Fruit fly (Drosophila melanogaster) whole organism, embryonic: ENCODE results near the gene Cpr65Az.
A peak's percentile ranks its signal among the peaks of the same experiment; 100 is the strongest.

Source experiments
- Adf1 ChIP-seq: fragments of 200-800 bp; sonication (Bioruptor generic); IDR thresholded peaks from 2 replicates; pipeline ENCODE4 v1.3.6; 2022; ENCODE audit warnings: missing biosample characterization, missing genetic modification characterization
- Bgb ChIP-seq: fragments of 200-800 bp; sonication (Bioruptor generic); IDR thresholded peaks from 2 replicates; pipeline ENCODE4 v1.3.6; 2022; ENCODE audit warnings: missing biosample characterization, missing genetic modification characterization; ENCODE audit not compliant: partially characterized antibody
- CG1024 ChIP-seq: fragments of 200-800 bp; sonication (Bioruptor generic); IDR thresholded peaks from 2 replicates; pipeline ENCODE4 v1.3.6; 2022; ENCODE audit warnings: missing biosample characterization, missing genetic modification characterization
- CG10431 ChIP-seq: fragments of 200-800 bp; sonication (Bioruptor generic); optimal IDR thresholded peaks from 3 replicates; lab custom pipeline; 2018; ENCODE audit warnings: missing biosample characterization, mild to moderate bottlenecking, missing genetic modification characterization
- CG11093 ChIP-seq: fragments of 200-800 bp; sonication (Bioruptor generic); IDR thresholded peaks from 3 replicates; pipeline ENCODE4 v1.3.6; 2022; ENCODE audit warnings: missing biosample characterization, missing genetic modification characterization
- CG11247 ChIP-seq: fragments of 200-800 bp; sonication (Bioruptor generic); IDR thresholded peaks from 2 replicates; pipeline ENCODE4 v1.3.6; 2022; ENCODE audit warnings: missing biosample characterization, missing genetic modification characterization
- CG11398 ChIP-seq: fragments of 200-800 bp; sonication (Bioruptor generic); optimal IDR thresholded peaks from 2 replicates; lab custom pipeline; 2016; ENCODE audit warnings: missing biosample characterization, missing genetic modification characterization
- CG11456 ChIP-seq: fragments of 200-800 bp; sonication (Bioruptor generic); IDR thresholded peaks from 3 replicates; pipeline ENCODE4 v1.3.6; 2022; ENCODE audit warnings: missing biosample characterization, missing genetic modification characterization
- CG11723 ChIP-seq: fragments of 200-800 bp; sonication (Bioruptor generic); optimal IDR thresholded peaks from 2 replicates; lab custom pipeline; 2017; ENCODE audit warnings: missing biosample characterization, mild to moderate bottlenecking, missing genetic modification characterization
- CG12299 ChIP-seq: fragments of 200-800 bp; sonication (Bioruptor generic); optimal IDR thresholded peaks from 2 replicates; lab custom pipeline; 2018; ENCODE audit warnings: missing biosample characterization, mild to moderate bottlenecking, missing genetic modification characterization
- CG13624 ChIP-seq: fragments of 200-800 bp; sonication (Bioruptor generic); optimal IDR thresholded peaks from 2 replicates; lab custom pipeline; 2016; ENCODE audit warnings: missing biosample characterization, missing genetic modification characterization
- CG13775 ChIP-seq: fragments of 200-800 bp; sonication (Bioruptor generic); optimal IDR thresholded peaks from 3 replicates; lab custom pipeline; 2017; ENCODE audit warnings: missing biosample characterization, mild to moderate bottlenecking, missing genetic modification characterization
- CG15601 ChIP-seq: fragments of 200-800 bp; sonication (Bioruptor generic); optimal IDR thresholded peaks from 3 replicates; lab custom pipeline; 2019; ENCODE audit warnings: missing biosample characterization, mild to moderate bottlenecking, missing genetic modification characterization, moderate library complexity
- CG16813 ChIP-seq: fragments of 200-800 bp; sonication (Bioruptor generic); IDR thresholded peaks from 3 replicates; pipeline ENCODE4 v1.3.6; 2022; ENCODE audit warnings: missing biosample characterization, missing genetic modification characterization; ENCODE audit not compliant: partially characterized antibody
- CG2120 ChIP-seq: fragments of 200-800 bp; sonication (Bioruptor generic); optimal IDR thresholded peaks from 3 replicates; lab custom pipeline; 2016; ENCODE audit warnings: missing biosample characterization, missing genetic modification characterization
- CG30403 ChIP-seq: fragments of 200-800 bp; sonication (Bioruptor generic); optimal IDR thresholded peaks from 3 replicates; lab custom pipeline; 2016; ENCODE audit warnings: missing biosample characterization, missing genetic modification characterization
- CG3065 ChIP-seq: fragments of 200-800 bp; sonication (Bioruptor generic); optimal IDR thresholded peaks from 2 replicates; lab custom pipeline; 2016; ENCODE audit warnings: missing biosample characterization, missing genetic modification characterization
- CG31365 ChIP-seq: fragments of 200-800 bp; sonication (Bioruptor generic); optimal IDR thresholded peaks from 2 replicates; lab custom pipeline; 2018; ENCODE audit warnings: missing biosample characterization, mild to moderate bottlenecking, missing genetic modification characterization
- CG32767 ChIP-seq: fragments of 200-800 bp; sonication (Bioruptor generic); IDR thresholded peaks from 2 replicates; pipeline ENCODE4 v1.3.6; 2022; ENCODE audit warnings: missing biosample characterization, missing genetic modification characterization
- CG33213 ChIP-seq: fragments of 200-800 bp; sonication (Bioruptor generic); optimal IDR thresholded peaks from 3 replicates; lab custom pipeline; 2016; ENCODE audit warnings: missing biosample characterization, missing genetic modification characterization
- CG34224 ChIP-seq: fragments of 200-800 bp; sonication (Bioruptor generic); IDR thresholded peaks from 3 replicates; pipeline ENCODE4 v1.3.6; 2022; ENCODE audit warnings: missing biosample characterization, missing genetic modification characterization; ENCODE audit not compliant: partially characterized antibody
- CG3847 ChIP-seq: fragments of 200-800 bp; sonication (Bioruptor generic); IDR thresholded peaks from 2 replicates; pipeline ENCODE4 v1.3.6; 2022; ENCODE audit warnings: missing biosample characterization, missing genetic modification characterization
- CG4424 ChIP-seq: fragments of 200-800 bp; sonication (Bioruptor generic); optimal IDR thresholded peaks from 3 replicates; lab custom pipeline; 2016; ENCODE audit warnings: missing biosample characterization, missing genetic modification characterization
- CG9727 ChIP-seq: fragments of 200-800 bp; sonication (Bioruptor generic); optimal IDR thresholded peaks from 3 replicates; lab custom pipeline; 2017; ENCODE audit warnings: missing biosample characterization, mild to moderate bottlenecking, missing genetic modification characterization
- CG9876 ChIP-seq: fragments of 200-800 bp; sonication (Bioruptor generic); optimal IDR thresholded peaks from 2 replicates; lab custom pipeline; 2016; ENCODE audit warnings: missing biosample characterization, missing genetic modification characterization
- Ets97D ChIP-seq: fragments of 200-800 bp; sonication (Bioruptor generic); optimal IDR thresholded peaks from 3 replicates; lab custom pipeline; 2016; ENCODE audit warnings: missing biosample characterization, missing genetic modification characterization
- Hey ChIP-seq: fragments of 200-800 bp; sonication (Bioruptor generic); optimal IDR thresholded peaks from 3 replicates; lab custom pipeline; 2018; ENCODE audit warnings: missing biosample characterization, mild to moderate bottlenecking, missing genetic modification characterization
- Oaz ChIP-seq: fragments of 200-800 bp; sonication (Bioruptor generic); IDR thresholded peaks from 2 replicates; pipeline ENCODE4 v1.3.6; 2022; ENCODE audit warnings: missing biosample characterization, missing genetic modification characterization
- Usf ChIP-seq: fragments of 200-800 bp; sonication (Bioruptor generic); optimal IDR thresholded peaks from 2 replicates; lab custom pipeline; 2017; ENCODE audit warnings: missing genotype, missing biosample characterization, missing genetic modification characterization
- aop ChIP-seq: fragments of 200-800 bp; sonication (Bioruptor generic); IDR thresholded peaks from 2 replicates; pipeline ENCODE4 v1.3.6; 2022; ENCODE audit warnings: missing biosample characterization, missing genetic modification characterization
- ap ChIP-seq: fragments of 200-800 bp; sonication (Bioruptor generic); IDR thresholded peaks from 2 replicates; pipeline ENCODE4 v1.3.6; 2022; ENCODE audit warnings: missing biosample characterization, missing genetic modification characterization
- cg ChIP-seq: fragments of 200-800 bp; sonication (Bioruptor generic); optimal IDR thresholded peaks from 3 replicates; lab custom pipeline; 2019; ENCODE audit warnings: missing biosample characterization, mild to moderate bottlenecking, missing genetic modification characterization, moderate library complexity
- cwo ChIP-seq: fragments of 200-800 bp; sonication (Bioruptor generic); optimal IDR thresholded peaks from 3 replicates; lab custom pipeline; 2017; ENCODE audit warnings: missing biosample characterization, missing genetic modification characterization, mild to moderate bottlenecking, moderate library complexity, missing genetic modification reagents
- da ChIP-seq: fragments of 200-800 bp; sonication (Bioruptor generic); optimal IDR thresholded peaks from 2 replicates; lab custom pipeline; 2016; ENCODE audit warnings: missing biosample characterization, missing genetic modification characterization
- fd102C ChIP-seq: fragments of 200-800 bp; sonication (Bioruptor generic); optimal IDR thresholded peaks from 2 replicates; lab custom pipeline; 2018; ENCODE audit warnings: missing biosample characterization, mild to moderate bottlenecking, missing genetic modification characterization, moderate library complexity
- gt ChIP-seq: fragments of 200-800 bp; sonication (Bioruptor generic); IDR thresholded peaks from 2 replicates; pipeline ENCODE4 v1.3.6; 2022; ENCODE audit warnings: missing biosample characterization, missing genetic modification characterization
- hb ChIP-seq: fragments of 200-800 bp; sonication (Bioruptor generic); IDR thresholded peaks from 3 replicates; pipeline ENCODE4 v1.3.6; 2022; ENCODE audit warnings: missing biosample characterization, missing genetic modification characterization; ENCODE audit not compliant: partially characterized antibody
- jing ChIP-seq: fragments of 200-800 bp; sonication (Bioruptor generic); optimal IDR thresholded peaks from 2 replicates; lab custom pipeline; 2018; ENCODE audit warnings: missing biosample characterization, mild to moderate bottlenecking, missing genetic modification characterization
- kay ChIP-seq: fragments of 200-800 bp; sonication (Bioruptor generic); optimal IDR thresholded peaks from 2 replicates; lab custom pipeline; 2016; ENCODE audit warnings: missing biosample characterization, missing genetic modification characterization
- lbe ChIP-seq: fragments of 200-800 bp; sonication (Bioruptor generic); optimal IDR thresholded peaks from 2 replicates; lab custom pipeline; 2016; ENCODE audit warnings: missing biosample characterization, mild to moderate bottlenecking, missing genetic modification characterization
- maf-S ChIP-seq: fragments of 200-800 bp; sonication (Bioruptor generic); optimal IDR thresholded peaks from 2 replicates; lab custom pipeline; 2016; ENCODE audit warnings: missing biosample characterization, missing genetic modification characterization
- nmo ChIP-seq: fragments of 200-800 bp; sonication (Bioruptor generic); optimal IDR thresholded peaks from 2 replicates; lab custom pipeline; 2018; ENCODE audit warnings: missing biosample characterization, mild to moderate bottlenecking, missing genetic modification characterization, moderate library complexity
- salm ChIP-seq: fragments of 200-800 bp; sonication (Bioruptor generic); optimal IDR thresholded peaks from 2 replicates; lab custom pipeline; 2018; ENCODE audit warnings: missing biosample characterization, mild to moderate bottlenecking, missing genetic modification characterization
- slbo ChIP-seq: fragments of 200-800 bp; sonication (Bioruptor generic); IDR thresholded peaks from 2 replicates; pipeline ENCODE4 v1.3.6; 2022; ENCODE audit warnings: missing biosample characterization, missing genetic modification characterization
- tio ChIP-seq: fragments of 200-800 bp; sonication (Bioruptor generic); optimal IDR thresholded peaks from 2 replicates; lab custom pipeline; 2017; ENCODE audit warnings: missing biosample characterization, missing genetic modification characterization, inconsistent platforms
- trh ChIP-seq: fragments of 200-800 bp; sonication (Bioruptor generic); optimal IDR thresholded peaks from 2 replicates; lab custom pipeline; 2016; ENCODE audit warnings: missing biosample characterization, missing genetic modification characterization
- twi ChIP-seq: fragments of 200-800 bp; optimal IDR thresholded peaks from 2 replicates; lab custom pipeline; 2019; ENCODE audit warnings: missing biosample characterization, mild to moderate bottlenecking, missing genetic modification characterization, moderate library complexity
- unc-4 ChIP-seq: fragments of 200-800 bp; sonication (Bioruptor generic); IDR thresholded peaks from 2 replicates; pipeline ENCODE4 v1.3.6; 2022; ENCODE audit warnings: missing biosample characterization, missing genetic modification characterization; ENCODE audit not compliant: partially characterized antibody
- unpg ChIP-seq: fragments of 200-800 bp; sonication (Bioruptor generic); optimal IDR thresholded peaks from 3 replicates; lab custom pipeline; 2018; ENCODE audit warnings: missing biosample characterization, mild to moderate bottlenecking, missing genetic modification characterization, moderate library complexity
- zen ChIP-seq: fragments of 200-800 bp; sonication (Bioruptor generic); optimal IDR thresholded peaks from 3 replicates; lab custom pipeline; 2018; ENCODE audit warnings: missing biosample characterization, mild to moderate bottlenecking, missing genetic modification characterization, moderate library complexity

Cpr65Az gene

DNA sequence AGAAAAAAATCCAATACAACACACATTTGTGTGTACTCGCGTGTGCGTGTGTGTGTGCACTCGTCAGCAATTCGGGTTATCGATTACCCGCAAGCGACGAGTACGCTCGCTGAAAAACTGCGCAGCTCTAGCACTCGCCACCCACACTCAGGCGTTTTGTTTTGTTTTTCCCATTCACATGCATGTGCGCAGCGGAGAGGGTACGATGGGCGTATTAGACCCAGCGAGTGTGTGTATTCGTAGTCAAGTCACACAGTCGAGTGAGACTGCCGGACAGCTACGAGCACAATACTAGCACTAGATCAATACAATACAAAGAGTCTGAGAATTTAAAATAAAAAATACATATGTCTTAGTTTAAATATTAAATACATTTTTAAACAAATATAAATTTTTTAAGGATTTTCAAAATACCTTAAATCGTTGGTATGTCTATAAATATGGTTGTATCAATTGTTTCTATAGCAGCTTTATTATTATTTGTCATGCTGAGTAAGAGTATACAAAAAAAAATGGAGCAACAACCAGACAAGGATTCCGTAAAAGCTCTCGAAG is 24.3 kb downstream of the Cpr65Az start, which contains the start of the genes D19B and CG43293 (continued):
- TF ChIP-seq ap (GFP tag; lab: Robert Waterston, UW) (peak; percentile 69), CG34224 (GFP tag; lab: Robert Waterston, UW) (peak; percentile 53; the same call in 2 of the 3 replicates), CG32767 (GFP tag; lab: Robert Waterston, UW) (peak; percentile 84), hb (no peak), CG9727 (GFP tag; lab: Kevin White, UChicago) (peak; percentile 86), CG11456 (GFP tag; lab: Robert Waterston, UW) (peak; percentile 98), Ets97D (GFP tag; lab: Kevin White, UChicago) (peak; percentile 74), unc-4 (GFP tag; lab: Robert Waterston, UW) (peak; percentile 57; the same call in 1 of the 2 replicates), aop (GFP tag; lab: Robert Waterston, UW) (peak; percentile 77), CG31365 (tag; lab: Kevin White, UChicago) (peak; percentile 58), CG12299 (tag; lab: Kevin White, UChicago) (peak; percentile 69), CG11247 (GFP tag; lab: Robert Waterston, UW) (peak; percentile 95), CG11093 (GFP tag; lab: Robert Waterston, UW) (peak; percentile 82; the same call in 2 of the 3 replicates), CG30403 (GFP tag; lab: Kevin White, UChicago) (peak; percentile 92), CG3847 (peak; percentile 91), CG4424 (GFP tag; lab: Kevin White, UChicago) (peak; percentile 88), CG15601 (tag; lab: Kevin White, UChicago) (peak; percentile 73), Hey (tag; lab: Kevin White, UChicago) (peak; percentile 23), trh (GFP tag; lab: Kevin White, UChicago) (peak; percentile 83), CG9876 (GFP tag; lab: Kevin White, UChicago) (peak; percentile 78), CG11723 (GFP tag; lab: Kevin White, UChicago) (peak; percentile 82), unpg (GFP tag; lab: Kevin White, UChicago) (peak; percentile 88), Bgb (GFP tag; lab: Robert Waterston, UW) (peak; percentile 59; the same call in 1 of the 2 replicates), slbo (GFP tag; lab: Robert Waterston, UW) (peak; percentile 97), Oaz (GFP tag; lab: Robert Waterston, UW) (peak; percentile 66), gt (GFP tag; lab: Robert Waterston, UW) (no peak), nmo (peak; percentile 78), CG16813 (peak; percentile 50; the same call in 2 of the 3 replicates), twi (tag; lab: Kevin White, UChicago) (peak; percentile 70), CG3065 (GFP tag; lab: Kevin White, UChicago) (peak; percentile 90), CG13624 (GFP tag; lab: Kevin White, UChicago) (peak; percentile 90), zen (tag; lab: Kevin White, UChicago) (peak; percentile 77), CG2120 (GFP tag; lab: Kevin White, UChicago) (peak; percentile 94), CG10431 (GFP tag; lab: Kevin White, UChicago) (peak; percentile 56), cwo (peak; percentile 81), da (GFP tag; lab: Kevin White, UChicago) (peak; percentile 50), CG13775 (GFP tag; lab: Kevin White, UChicago) (peak; percentile 89), CG1024 (GFP tag; lab: Robert Waterston, UW) (peak; percentile 86), jing (GFP tag; lab: Kevin White, UChicago) (no peak), CG33213 (GFP tag; lab: Kevin White, UChicago) (peak; percentile 81), Usf (GFP tag; lab: Kevin White, UChicago) (peak; percentile 72), kay (GFP tag; lab: Kevin White, UChicago) (peak; percentile 85), tio (no peak), lbe (GFP tag; lab: Kevin White, UChicago) (peak; percentile 78), fd102C (GFP tag; lab: Kevin White, UChicago) (peak; percentile 12), salm (tag; lab: Kevin White, UChicago) (peak; percentile 57), cg (GFP tag; lab: Kevin White, UChicago) (peak; percentile 97), maf-S (peak; percentile 78), CG11398 (peak; percentile 64), Adf1 (peak; percentile 80)
